ENCODE assay signal across 5 fruit fly cellular contexts in the genomic region with DNA sequence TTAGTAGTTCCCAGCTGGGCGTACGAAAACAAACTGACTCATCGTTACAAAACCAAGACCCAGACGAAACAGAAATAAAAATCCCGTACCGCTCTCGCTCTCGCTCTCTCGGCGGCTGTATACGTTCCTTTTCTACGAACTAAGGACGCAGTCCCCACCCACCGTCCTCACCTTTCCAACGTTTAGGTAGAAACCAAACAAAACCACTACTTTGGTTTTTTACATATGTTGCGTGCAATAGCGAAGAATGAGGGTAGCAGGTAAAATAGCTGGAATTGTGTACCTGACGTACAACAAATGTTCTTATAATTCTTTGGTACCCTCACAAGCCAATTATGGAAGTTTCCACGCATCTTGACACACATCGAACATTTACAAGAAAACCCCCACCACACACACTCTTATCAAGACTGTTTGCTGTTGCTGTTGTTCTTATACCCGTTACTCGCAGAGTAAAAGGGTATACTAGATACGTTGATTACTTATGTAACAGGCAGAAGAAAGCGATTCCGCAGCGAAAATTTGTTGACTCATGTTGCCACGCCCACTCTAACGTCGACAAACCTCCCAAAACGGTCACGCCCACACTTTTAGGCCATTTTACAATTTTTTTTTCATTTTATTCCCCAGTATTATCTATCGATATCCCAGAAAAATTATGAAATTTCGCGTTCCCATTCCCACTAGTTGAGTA.
TF ChIP-seq lines count a peak whose summit lies in the region.

No protein-coding gene starts in this region.

- no peak for TF ChIP-seq CTCF in whole organism, embryonic (GFP tag; optimal IDR thresholded peaks at IDR 0.05; lab: Kevin White, UChicago)

TF ChIP-seq in whole organism, adult, 20 proteins besides CTCF, POLR2A, EP300 and RAD21:
- no peak for TF ChIP-seq CG7045 (GFP tag; optimal IDR thresholded peaks at IDR 0.05; lab: Kevin White, UChicago)
- TF ChIP-seq ovo (GFP tag; optimal IDR thresholded peaks at IDR 0.05; lab: Kevin White, UChicago) = peak; percentile 14
- no peak for TF ChIP-seq tj (GFP tag; optimal IDR thresholded peaks at IDR 0.05; lab: Kevin White, UChicago)
- no peak for TF ChIP-seq pad (GFP tag; optimal IDR thresholded peaks at IDR 0.05; lab: Kevin White, UChicago)
- TF ChIP-seq kay (GFP tag; lab: Kevin White, UChicago; ENCODE audit: borderline replicate concordance) = peak; percentile 87
- no peak for TF ChIP-seq Mnt (GFP tag; optimal IDR thresholded peaks at IDR 0.05; lab: Kevin White, UChicago)
- TF ChIP-seq CG33017 (tag; optimal IDR thresholded peaks at IDR 0.05; lab: Kevin White, UChicago) = no peak
- no peak for TF ChIP-seq bab1 (GFP tag; optimal IDR thresholded peaks at IDR 0.05; lab: Kevin White, UChicago)
- peak; percentile 4 for TF ChIP-seq CG5204 (GFP tag; optimal IDR thresholded peaks at IDR 0.05; lab: Kevin White, UChicago)
- peak; percentile 20 to 24 for TF ChIP-seq cnc (optimal IDR thresholded peaks at IDR 0.05; lab: Kevin White, UChicago)
TF ChIP-seq in whole organism, adult: peak in this region for 4.

TF ChIP-seq in whole organism, embryonic, 481 proteins besides CTCF, POLR2A, EP300 and RAD21 (continues in another document):
- TF ChIP-seq CG2202 (tag; optimal IDR thresholded peaks at IDR 0.05; lab: Kevin White, UChicago) (no peak), CG12219 (GFP tag; optimal IDR thresholded peaks at IDR 0.05; lab: Kevin White, UChicago) (no peak), CG15011 (GFP tag; optimal IDR thresholded peaks at IDR 0.05; lab: Kevin White, UChicago) (no peak), tap (tag; optimal IDR thresholded peaks at IDR 0.05; lab: Kevin White, UChicago) (no peak), CG7987 (GFP tag; optimal IDR thresholded peaks at IDR 0.05; lab: Kevin White, UChicago) (no peak), CG12071 (GFP tag; optimal IDR thresholded peaks at IDR 0.05; lab: Kevin White, UChicago) (no peak), pros (GFP tag; optimal IDR thresholded peaks at IDR 0.05; lab: Kevin White, UChicago) (peak; percentile 99), lilli (GFP tag; optimal IDR thresholded peaks at IDR 0.05; lab: Kevin White, UChicago) (peak; percentile 30), CG4854 (GFP tag; optimal IDR thresholded peaks at IDR 0.05; lab: Kevin White, UChicago) (no peak), exex (tag; optimal IDR thresholded peaks at IDR 0.05; lab: Kevin White, UChicago) (peak; percentile 39), Mrtf (GFP tag; IDR thresholded peaks at IDR 0.05; lab: Robert Waterston, UW) (0 out of 3 replicates have a peak, but pooled peaks have one; percentile 6), Side (GFP tag; optimal IDR thresholded peaks at IDR 0.05; lab: Kevin White, UChicago) (peak; percentile 40), sens-2 (GFP tag; IDR thresholded peaks at IDR 0.05; lab: Robert Waterston, UW) (no peak), chinmo (GFP tag; IDR thresholded peaks at IDR 0.05; lab: Robert Waterston, UW; ENCODE audit: partially characterized antibody) (0 out of 4 replicates have a peak, but pooled peaks have one; percentile 53), pan (optimal IDR thresholded peaks at IDR 0.05; lab: Kevin White, UChicago) (peak in 1 of 2 experiments; percentile 66), pan (GFP tag; optimal IDR thresholded peaks at IDR 0.05 in 1 of 2, IDR thresholded peaks at IDR 0.05 in 1 of 2) (peak in 1 of 2 experiments; percentile 36), dimm (GFP tag; IDR thresholded peaks at IDR 0.05; lab: Robert Waterston, UW) (no peak)

TF ChIP-seq in whole organism, prepupa, 60 proteins besides CTCF, POLR2A, EP300 and RAD21 (continues in another document):
- peak; percentile 19 for TF ChIP-seq pdm3 (GFP tag; optimal IDR thresholded peaks at IDR 0.05; lab: Kevin White, UChicago)
- TF ChIP-seq Sox15 (GFP tag; optimal IDR thresholded peaks at IDR 0.05; lab: Kevin White, UChicago) = no peak
- no peak for TF ChIP-seq spab (GFP tag; optimal IDR thresholded peaks at IDR 0.05; lab: Kevin White, UChicago)
- no peak for TF ChIP-seq CG3032 (tag; optimal IDR thresholded peaks at IDR 0.05; lab: Kevin White, UChicago)
- TF ChIP-seq esn (GFP tag; optimal IDR thresholded peaks at IDR 0.05; lab: Kevin White, UChicago) = no peak
- TF ChIP-seq Met (GFP tag; optimal IDR thresholded peaks at IDR 0.05; lab: Kevin White, UChicago) = no peak
- TF ChIP-seq CG8319 (GFP tag; optimal IDR thresholded peaks at IDR 0.05; lab: Kevin White, UChicago) = no peak
- no peak for TF ChIP-seq CG11294 (GFP tag; IDR thresholded peaks at IDR 0.05; lab: Robert Waterston, UW)
- peak; percentile 28; the same call in 1 of the 2 replicates for TF ChIP-seq CG15336 (GFP tag; IDR thresholded peaks at IDR 0.05; lab: Robert Waterston, UW)
- TF ChIP-seq CG32006 (GFP tag; optimal IDR thresholded peaks at IDR 0.05; lab: Kevin White, UChicago) = peak; percentile 57
- TF ChIP-seq Hr39 (GFP tag; optimal IDR thresholded peaks at IDR 0.05; lab: Kevin White, UChicago) = no peak
- no peak for TF ChIP-seq dac (GFP tag; optimal IDR thresholded peaks at IDR 0.05; lab: Kevin White, UChicago)
- no peak for TF ChIP-seq net (GFP tag; optimal IDR thresholded peaks at IDR 0.05; lab: Kevin White, UChicago)
- no peak for TF ChIP-seq Ets21C (GFP tag; optimal IDR thresholded peaks at IDR 0.05; lab: Kevin White, UChicago)
- peak; percentile 36 for TF ChIP-seq OdsH (GFP tag; optimal IDR thresholded peaks at IDR 0.05; lab: Kevin White, UChicago)
- TF ChIP-seq salr (GFP tag; optimal IDR thresholded peaks at IDR 0.05; lab: Kevin White, UChicago) = peak in 1 of 2 experiments; percentile 22
- TF ChIP-seq Smox (GFP tag; optimal IDR thresholded peaks at IDR 0.05; lab: Kevin White, UChicago) = no peak
- no peak for TF ChIP-seq Gug (GFP tag; IDR thresholded peaks at IDR 0.05; lab: Robert Waterston, UW)
- TF ChIP-seq CG10631 (GFP tag; optimal IDR thresholded peaks at IDR 0.05; lab: Kevin White, UChicago) = no peak

TF ChIP-seq in whole organism, pupa, 21 proteins besides CTCF, POLR2A, EP300 and RAD21:
- no peak for TF ChIP-seq gl (tag; optimal IDR thresholded peaks at IDR 0.05; lab: Kevin White, UChicago)
- TF ChIP-seq CG17806 (tag; optimal IDR thresholded peaks at IDR 0.05; lab: Kevin White, UChicago) = no peak
- TF ChIP-seq fd96Ca (GFP tag; IDR thresholded peaks at IDR 0.05; lab: Robert Waterston, UW) = no peak; the same call in 2 of the 3 replicates
- no peak for TF ChIP-seq CG34367 (tag; optimal IDR thresholded peaks at IDR 0.05; lab: Kevin White, UChicago)
- TF ChIP-seq Pif1B (GFP tag; optimal IDR thresholded peaks at IDR 0.05; lab: Kevin White, UChicago) = no peak
- peak; percentile 36 for TF ChIP-seq CG8301 (tag; optimal IDR thresholded peaks at IDR 0.05; lab: Kevin White, UChicago)
- TF ChIP-seq CG13204 (GFP tag; optimal IDR thresholded peaks at IDR 0.05; lab: Kevin White, UChicago) = no peak
- TF ChIP-seq CG9948 (tag; optimal IDR thresholded peaks at IDR 0.05; lab: Kevin White, UChicago) = peak; percentile 19
- no peak for TF ChIP-seq EcR (GFP tag; optimal IDR thresholded peaks at IDR 0.05; lab: Kevin White, UChicago)
- peak; percentile 34 for TF ChIP-seq CG8159 (tag; optimal IDR thresholded peaks at IDR 0.05; lab: Kevin White, UChicago)
- TF ChIP-seq Snoo (tag; optimal IDR thresholded peaks at IDR 0.05; lab: Kevin White, UChicago) = no peak
- no peak for TF ChIP-seq CG10348 (GFP tag; IDR thresholded peaks at IDR 0.05; lab: Robert Waterston, UW)
- peak; percentile 37 for TF ChIP-seq CG14655 (GFP tag; optimal IDR thresholded peaks at IDR 0.05; lab: Kevin White, UChicago)
- TF ChIP-seq D1 (tag; optimal IDR thresholded peaks at IDR 0.05; lab: Kevin White, UChicago) = no peak
- peak; percentile 22 for TF ChIP-seq Pif1A (GFP tag; optimal IDR thresholded peaks at IDR 0.05; lab: Kevin White, UChicago)
- peak; percentile 13 for TF ChIP-seq CG15710 (tag; optimal IDR thresholded peaks at IDR 0.05; lab: Kevin White, UChicago)
- TF ChIP-seq CG4496 (GFP tag; IDR thresholded peaks at IDR 0.05; lab: Robert Waterston, UW) = no peak; the same call in 2 of the 3 replicates

TF ChIP-seq in whole organism, wandering third instar larva, 38 proteins besides CTCF, POLR2A, EP300 and RAD21:
- TF ChIP-seq tai (GFP tag; optimal IDR thresholded peaks at IDR 0.05; lab: Kevin White, UChicago) (no peak), Dfd (GFP tag; optimal IDR thresholded peaks at IDR 0.05; lab: Kevin White, UChicago) (peak; percentile 59), ey (GFP tag; optimal IDR thresholded peaks at IDR 0.05; lab: Kevin White, UChicago) (no peak), br (GFP tag; optimal IDR thresholded peaks at IDR 0.05; lab: Kevin White, UChicago) (no peak), HLH106 (tag; optimal IDR thresholded peaks at IDR 0.05; lab: Kevin White, UChicago) (no peak), dmrt93B (GFP tag; optimal IDR thresholded peaks at IDR 0.05; lab: Kevin White, UChicago) (no peak), Myc (optimal IDR thresholded peaks at IDR 0.05; lab: Kevin White, UChicago) (no peak)
TF ChIP-seq in whole organism, wandering third instar larva: peak in this region for 1.
